Worm (Caenorhabditis elegans): Measurements from ENCODE around the gene F54D11.4.
A peak's percentile ranks its signal among the peaks of the same experiment; 100 is the strongest.

F54D11.4 gene

DNA sequence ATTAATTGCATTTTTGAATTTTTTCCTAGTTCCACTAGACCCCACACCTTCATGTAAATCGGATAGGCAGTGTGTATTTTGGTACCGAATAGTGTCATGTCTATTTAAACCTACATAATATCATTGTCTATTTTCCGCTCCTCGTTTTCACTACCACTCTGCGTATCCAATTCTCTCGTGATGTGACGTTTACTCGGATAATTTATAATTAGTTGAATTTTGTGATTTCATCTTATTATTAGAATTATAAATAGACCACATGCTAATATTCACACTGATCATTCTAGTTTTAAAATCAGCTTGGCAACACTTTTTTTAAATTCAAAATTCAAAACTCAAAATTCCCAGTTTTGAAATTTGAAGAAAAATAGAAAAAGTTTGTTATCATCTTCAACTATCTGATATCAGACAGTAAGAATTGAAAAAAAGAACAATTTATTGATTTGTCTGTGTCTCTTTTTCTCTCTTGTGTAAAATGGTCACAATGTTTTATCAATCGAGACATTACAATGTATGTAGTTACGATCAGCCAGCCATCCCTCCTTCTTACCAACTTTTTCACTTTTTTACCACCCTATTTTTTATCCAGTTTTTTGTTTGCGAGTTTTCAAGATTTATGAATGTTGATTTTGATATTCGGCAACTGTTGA, 24.7 kb downstream of the F54D11.4 start:
- TF ChIP-seq rnt-1 (tag; optimal IDR thresholded peaks at IDR 0.05) (no peak), lim-6 (tag; optimal IDR thresholded peaks at IDR 0.05) (no peak), ahr-1 (tag; optimal IDR thresholded peaks at IDR 0.05) (no peak), pros-1 (tag; optimal IDR thresholded peaks at IDR 0.05) (no peak)

- no peak for TF ChIP-seq ceh-6 (GFP tag; optimal IDR thresholded peaks at IDR 0.05)
- TF ChIP-seq zip-5 (tag; optimal IDR thresholded peaks at IDR 0.05) = no peak
- no peak for TF ChIP-seq ceh-9 (tag; optimal IDR thresholded peaks at IDR 0.05)
- TF ChIP-seq pqm-1 (tag; optimal IDR thresholded peaks at IDR 0.05) = no peak
- TF ChIP-seq pha-2 (tag; optimal IDR thresholded peaks at IDR 0.05) = no peak
- no peak for TF ChIP-seq unc-42 (tag; optimal IDR thresholded peaks at IDR 0.05)
- TF ChIP-seq syd-9 (tag; optimal IDR thresholded peaks at IDR 0.05) = no peak
- no peak for TF ChIP-seq hlh-15 (tag; optimal IDR thresholded peaks at IDR 0.05)
- TF ChIP-seq hlh-8 (tag; optimal IDR thresholded peaks at IDR 0.05) = no peak
- no peak for TF ChIP-seq unc-86 (tag; optimal IDR thresholded peaks at IDR 0.05)
- TF ChIP-seq pat-9 (tag; optimal IDR thresholded peaks at IDR 0.05) = no peak
- no peak for TF ChIP-seq madf-2 (tag; optimal IDR thresholded peaks at IDR 0.05)
- TF ChIP-seq dmd-4 (tag; optimal IDR thresholded peaks at IDR 0.05; ENCODE audit: borderline replicate concordance) = no peak
- TF ChIP-seq ceh-34 (tag; optimal IDR thresholded peaks at IDR 0.05) = no peak
- TF ChIP-seq pag-3 (tag; optimal IDR thresholded peaks at IDR 0.05; ENCODE audit: borderline replicate concordance) = no peak
- no peak for TF ChIP-seq dve-1 (tag; optimal IDR thresholded peaks at IDR 0.05)
- no peak for TF ChIP-seq pros-1 (tag; optimal IDR thresholded peaks at IDR 0.05)
- no peak for TF ChIP-seq ceh-14 (tag; optimal IDR thresholded peaks at IDR 0.05)
Measured at ce11 chrV:4642691-4643090, 26.7 kb downstream of the F54D11.4 start, which contains the start of gene soc-1. Gene soc-1 (plus strand): TSS chrV:4642952.

ce11 chrV:4647279-4647819, 31.4 kb downstream of the F54D11.4 start:
- TF ChIP-seq ceh-45 (GFP tag; IDR thresholded peaks at IDR 0.05) (no peak), unc-42 (tag; optimal IDR thresholded peaks at IDR 0.05) (no peak), ref-2 (tag; optimal IDR thresholded peaks at IDR 0.05) (no peak), nhr-232 (tag; optimal IDR thresholded peaks at IDR 0.05) (no peak), pat-9 (tag; optimal IDR thresholded peaks at IDR 0.05) (no peak), ama-1 (optimal IDR thresholded peaks at IDR 0.05) (no peak), hlh-30 (tag; optimal IDR thresholded peaks at IDR 0.05; ENCODE audit: insufficient read depth) (no peak), che-1 (tag; optimal IDR thresholded peaks at IDR 0.05) (no peak), ceh-6 (GFP tag; optimal IDR thresholded peaks at IDR 0.05) (no peak), pag-3 (tag; optimal IDR thresholded peaks at IDR 0.05; ENCODE audit: borderline replicate concordance) (no peak), tbx-7 (tag; optimal IDR thresholded peaks at IDR 0.05) (no peak), tbx-2 (tag; optimal IDR thresholded peaks at IDR 0.05) (no peak), rnt-1 (tag; optimal IDR thresholded peaks at IDR 0.05) (no peak)

- TF ChIP-seq madf-2 (tag; optimal IDR thresholded peaks at IDR 0.05) (peak; percentile 42), ceh-48 (tag; optimal IDR thresholded peaks at IDR 0.05) (no peak), ceh-45 (GFP tag; IDR thresholded peaks at IDR 0.05) (0 out of 2 replicates have a peak, but pooled peaks have one; percentile 29), T23F11.4 (GFP tag; optimal IDR thresholded peaks at IDR 0.05) (peak; percentile 93), ets-4 (tag; optimal IDR thresholded peaks at IDR 0.05) (no peak), pat-9 (tag; optimal IDR thresholded peaks at IDR 0.05) (no peak), ahr-1 (tag; optimal IDR thresholded peaks at IDR 0.05) (no peak), ceh-6 (GFP tag; optimal IDR thresholded peaks at IDR 0.05) (peak; percentile 32), lin-11 (tag; optimal IDR thresholded peaks at IDR 0.05) (peak; percentile 1), K02D7.2 (tag; optimal IDR thresholded peaks at IDR 0.05) (peak; percentile 15), unc-3 (GFP tag; conservative IDR thresholded peaks at IDR 0.05) (no peak), unc-3 (tag; optimal IDR thresholded peaks at IDR 0.05) (no peak), pag-3 (tag; optimal IDR thresholded peaks at IDR 0.05; ENCODE audit: borderline replicate concordance) (no peak), dmd-4 (tag; optimal IDR thresholded peaks at IDR 0.05; ENCODE audit: borderline replicate concordance) (peak; percentile 25), sox-4 (tag; optimal IDR thresholded peaks at IDR 0.05) (peak; percentile 43), lim-6 (tag; optimal IDR thresholded peaks at IDR 0.05) (no peak), ceh-30 (tag; optimal IDR thresholded peaks at IDR 0.05) (no peak), F13H6.1 (tag; optimal IDR thresholded peaks at IDR 0.05) (peak; percentile 49), ceh-34 (tag; optimal IDR thresholded peaks at IDR 0.05) (no peak), ceh-14 (tag; optimal IDR thresholded peaks at IDR 0.05) (peak; percentile 29), nhr-232 (tag; optimal IDR thresholded peaks at IDR 0.05) (no peak), ceh-2 (tag; optimal IDR thresholded peaks at IDR 0.05) (peak; percentile 24), gmeb-2 (tag; optimal IDR thresholded peaks at IDR 0.05) (peak; percentile 24), ztf-16 (tag; optimal IDR thresholded peaks at IDR 0.05) (peak; percentile 70), unc-42 (tag; optimal IDR thresholded peaks at IDR 0.05) (no peak), ceh-31 (tag; optimal IDR thresholded peaks at IDR 0.05) (peak; percentile 21), mec-3 (tag; optimal IDR thresholded peaks at IDR 0.05; ENCODE audit: borderline replicate concordance) (peak; percentile 67), ref-2 (tag; optimal IDR thresholded peaks at IDR 0.05) (peak; percentile 50)
Measured at ce11 chrV:4647857-4648256, 31.9 kb downstream of the F54D11.4 start, which contains the start of gene F41F3.3. Gene F41F3.3 (minus strand): TSS chrV:4648239.

Data from whole organism, late embryonic.